Worm (Caenorhabditis elegans): ENCODE data around the gene C46C11.3.

ce11 chrX:4605828-4606227 lies 16.3 kb upstream of the C46C11.3 start, which contains the start of gene spat-3:
- TF ChIP-seq T22C8.4 (GFP tag; IDR thresholded peaks at IDR 0.05) (no peak), flt-1 (GFP tag; IDR thresholded peaks at IDR 0.05) (no peak), ztf-23 (GFP tag; IDR thresholded peaks at IDR 0.05) (no peak), tab-1 (GFP tag; IDR thresholded peaks at IDR 0.05) (no peak)
